Fruit fly (Drosophila melanogaster) whole organism, pupa: ENCODE results near the gene GNBP1.

Experiments used
- CG10348 ChIP-seq: fragments of 200-800 bp; sonication (Bioruptor generic); IDR thresholded peaks from 2 replicates; pipeline ENCODE4 v1.3.6; 2022; ENCODE audit warnings: missing biosample characterization, missing genetic modification characterization
- CG12605 ChIP-seq: fragments of 200-800 bp; sonication (Bioruptor generic); IDR thresholded peaks from 2 replicates; pipeline ENCODE4 v1.3.6; 2022; ENCODE audit warnings: missing biosample characterization, missing genetic modification characterization
- CG13204 ChIP-seq: fragments of 200-800 bp; sonication (Bioruptor generic); optimal IDR thresholded peaks from 2 replicates; lab custom pipeline; 2018; ENCODE audit warnings: missing biosample characterization, mild to moderate bottlenecking, missing genetic modification characterization, moderate library complexity
- CG14655 ChIP-seq: fragments of 200-800 bp; sonication (Bioruptor generic); optimal IDR thresholded peaks from 3 replicates; lab custom pipeline; 2017; ENCODE audit warnings: mild to moderate bottlenecking, missing biosample characterization, missing genetic modification reagents, missing genetic modification characterization
- CG15710 ChIP-seq: fragments of 200-800 bp; sonication (Bioruptor generic); optimal IDR thresholded peaks from 2 replicates; lab custom pipeline; 2018; ENCODE audit warnings: missing biosample characterization, mild to moderate bottlenecking, missing genetic modification characterization, moderate library complexity
- CG17806 ChIP-seq: fragments of 200-800 bp; sonication (Bioruptor generic); optimal IDR thresholded peaks from 2 replicates; lab custom pipeline; 2018; ENCODE audit warnings: missing biosample characterization, mild to moderate bottlenecking, missing genetic modification characterization, moderate library complexity
- CG32121 ChIP-seq: fragments of 200-800 bp; sonication (Bioruptor generic); IDR thresholded peaks from 2 replicates; pipeline ENCODE4 v1.3.6; 2022; ENCODE audit warnings: missing biosample characterization, missing genetic modification characterization
- CG34367 ChIP-seq: fragments of 200-800 bp; sonication (Bioruptor generic); optimal IDR thresholded peaks from 2 replicates; lab custom pipeline; 2018; ENCODE audit warnings: missing biosample characterization, mild to moderate bottlenecking, missing genetic modification characterization
- CG4496 ChIP-seq: fragments of 200-800 bp; sonication (Bioruptor generic); IDR thresholded peaks from 3 replicates; pipeline ENCODE4 v1.3.6; 2022; ENCODE audit warnings: missing biosample characterization, missing genetic modification characterization
- CG8159 ChIP-seq: fragments of 200-800 bp; sonication (Bioruptor generic); optimal IDR thresholded peaks from 3 replicates; lab custom pipeline; 2018; ENCODE audit warnings: missing biosample characterization, mild to moderate bottlenecking, missing genetic modification characterization, moderate library complexity
- CG8301 ChIP-seq: fragments of 200-800 bp; sonication (Bioruptor generic); optimal IDR thresholded peaks from 2 replicates; lab custom pipeline; 2018; ENCODE audit warnings: missing biosample characterization, mild to moderate bottlenecking, missing genetic modification characterization
- CG9948 ChIP-seq: fragments of 200-800 bp; sonication (Bioruptor generic); optimal IDR thresholded peaks from 2 replicates; lab custom pipeline; 2018; ENCODE audit warnings: missing biosample characterization, mild to moderate bottlenecking, missing genetic modification characterization, moderate library complexity
- D1 ChIP-seq: fragments of 200-800 bp; sonication (Bioruptor generic); optimal IDR thresholded peaks from 2 replicates; lab custom pipeline; 2018; ENCODE audit warnings: missing biosample characterization, mild to moderate bottlenecking, missing genetic modification characterization, moderate library complexity
- EcR ChIP-seq: fragments of 200-800 bp; sonication (Bioruptor generic); optimal IDR thresholded peaks from 3 replicates; lab custom pipeline; 2019; ENCODE audit warnings: missing biosample characterization, missing genetic modification characterization, mild to moderate bottlenecking, moderate library complexity, missing genetic modification reagents
- Ets98B ChIP-seq: fragments of 200-800 bp; sonication (Bioruptor generic); IDR thresholded peaks from 2 replicates; pipeline ENCODE4 v1.3.6; 2022; ENCODE audit warnings: missing biosample characterization, missing genetic modification characterization
- Pif1A ChIP-seq: fragments of 200-800 bp; sonication (Bioruptor generic); optimal IDR thresholded peaks from 3 replicates; lab custom pipeline; 2016; ENCODE audit warnings: missing biosample characterization, missing genetic modification characterization
- Pif1B ChIP-seq: fragments of 200-800 bp; sonication (Bioruptor generic); optimal IDR thresholded peaks from 3 replicates; lab custom pipeline; 2016; ENCODE audit warnings: missing biosample characterization, missing genetic modification characterization
- Snoo ChIP-seq: fragments of 200-800 bp; sonication (Bioruptor generic); optimal IDR thresholded peaks from 3 replicates; lab custom pipeline; 2017; ENCODE audit warnings: missing biosample characterization, mild to moderate bottlenecking, missing genetic modification characterization, inconsistent platforms
- fd96Ca ChIP-seq: fragments of 200-800 bp; sonication (Bioruptor generic); IDR thresholded peaks from 3 replicates; pipeline ENCODE4 v1.3.6; 2022; ENCODE audit warnings: missing biosample characterization, missing genetic modification characterization
- gl ChIP-seq: fragments of 200-800 bp; sonication (Bioruptor generic); optimal IDR thresholded peaks from 2 replicates; lab custom pipeline; 2018; ENCODE audit warnings: missing biosample characterization, mild to moderate bottlenecking, missing genetic modification characterization
- rn ChIP-seq: fragments of 200-800 bp; sonication (Bioruptor generic); IDR thresholded peaks from 2 replicates; pipeline ENCODE4 v1.3.6; 2022; ENCODE audit warnings: missing biosample characterization, missing genetic modification characterization

The GNBP1 gene

dm6 chr3L:18629874-18630273 is 45.7 kb upstream of the GNBP1 start:
- TF ChIP-seq CG15710 (no peak), CG12605 (GFP tag; lab: Robert Waterston, UW) (no peak), fd96Ca (GFP tag; lab: Robert Waterston, UW) (no peak), EcR (GFP tag; lab: Kevin White, UChicago) (no peak), D1 (tag; lab: Kevin White, UChicago) (no peak), gl (tag; lab: Kevin White, UChicago) (no peak), Pif1B (GFP tag; lab: Kevin White, UChicago) (no peak), CG17806 (tag; lab: Kevin White, UChicago) (no peak)

dm6 chr3L:18632187-18632635 is 43.4 kb upstream of the GNBP1 start:
- TF ChIP-seq CG10348 (GFP tag; lab: Robert Waterston, UW) (no peak), Snoo (no peak), CG8159 (no peak), rn (GFP tag; lab: Robert Waterston, UW) (no peak), CG4496 (GFP tag; lab: Robert Waterston, UW) (no peak)
- TF ChIP-seq, all 21 proteins: peak for 0

- TF ChIP-seq CG8159, result no peak
- no peak for TF ChIP-seq CG15710
- no peak for TF ChIP-seq CG9948
- no peak for TF ChIP-seq Ets98B (GFP tag; lab: Robert Waterston, UW)
- no peak for TF ChIP-seq CG4496 (GFP tag; lab: Robert Waterston, UW)
- TF ChIP-seq Snoo, result no peak
- no peak for TF ChIP-seq CG10348 (GFP tag; lab: Robert Waterston, UW)
- no peak for TF ChIP-seq CG32121 (GFP tag; lab: Robert Waterston, UW)
- TF ChIP-seq gl (tag; lab: Kevin White, UChicago), result no peak
Measured at dm6 chr3L:18633084-18633483, 42.5 kb upstream of the GNBP1 start.

dm6 chr3L:18634792-18635471 is 40.7 kb upstream of the GNBP1 start:
- TF ChIP-seq CG9948, result no peak
- TF ChIP-seq CG8301 (tag; lab: Kevin White, UChicago), result no peak
- TF ChIP-seq CG15710, result no peak
- no peak for TF ChIP-seq rn (GFP tag; lab: Robert Waterston, UW)
- no peak for TF ChIP-seq Pif1A
- no peak for TF ChIP-seq Snoo
- TF ChIP-seq, all 21 proteins: peak for 0

dm6 chr3L:18636782-18637181 is 38.8 kb upstream of the GNBP1 start:
- TF ChIP-seq fd96Ca (GFP tag; lab: Robert Waterston, UW) (no peak), Snoo (no peak), Pif1A (no peak), CG34367 (no peak), CG15710 (no peak), CG13204 (no peak), CG4496 (GFP tag; lab: Robert Waterston, UW) (no peak)

- TF ChIP-seq Ets98B (GFP tag; lab: Robert Waterston, UW) (no peak), CG13204 (no peak), CG4496 (GFP tag; lab: Robert Waterston, UW) (no peak), Snoo (no peak), CG12605 (GFP tag; lab: Robert Waterston, UW) (no peak), fd96Ca (GFP tag; lab: Robert Waterston, UW) (no peak), CG34367 (no peak), CG14655 (GFP tag; lab: Kevin White, UChicago) (no peak), Pif1B (GFP tag; lab: Kevin White, UChicago) (no peak), Pif1A (no peak), gl (tag; lab: Kevin White, UChicago) (no peak), CG15710 (no peak), D1 (tag; lab: Kevin White, UChicago) (no peak), EcR (GFP tag; lab: Kevin White, UChicago) (no peak)
- TF ChIP-seq, all 21 proteins: peak for 0
Measured at dm6 chr3L:18637348-18637747, 38.3 kb upstream of the GNBP1 start.

- TF ChIP-seq Pif1B (GFP tag; lab: Kevin White, UChicago) (no peak), CG9948 (no peak), CG34367 (no peak), CG17806 (tag; lab: Kevin White, UChicago) (no peak), fd96Ca (GFP tag; lab: Robert Waterston, UW) (no peak), rn (GFP tag; lab: Robert Waterston, UW) (no peak), Pif1A (no peak), CG10348 (GFP tag; lab: Robert Waterston, UW) (no peak), Snoo (no peak), CG12605 (GFP tag; lab: Robert Waterston, UW) (no peak), CG32121 (GFP tag; lab: Robert Waterston, UW) (no peak), Ets98B (GFP tag; lab: Robert Waterston, UW) (no peak), CG13204 (no peak), CG8301 (tag; lab: Kevin White, UChicago) (no peak)
Measured at dm6 chr3L:18638043-18638442, 37.6 kb upstream of the GNBP1 start.
